Fruit fly (Drosophila melanogaster) ovary, adult (tissue): ENCODE results near the gene 4E-T.
"Not testable (repeated sequence)": the region's sequence is repeated elsewhere in the genome, so short reads cannot be mapped to it uniquely, and the experiment has no call there.

Experiments
- CG17801 ChIP-seq: fragments of 200-800 bp; optimal IDR thresholded peaks from 2 replicates; lab custom pipeline; 2019; ENCODE audit warnings: missing biosample characterization, mild to moderate bottlenecking, missing genetic modification characterization, moderate library complexity; ENCODE audit not compliant: partially characterized antibody

Gene 4E-T

dm6 chr4:961045-961576 lies 2.9 kb upstream of the 4E-T start:
- TF ChIP-seq CG17801 (GFP tag; lab: Kevin White, UChicago), result no peak

- no peak for TF ChIP-seq CG17801 (GFP tag; lab: Kevin White, UChicago)
Observed at dm6 chr4:959921-960536, 1.8 kb upstream of the 4E-T start.

- TF ChIP-seq CG17801 (GFP tag; lab: Kevin White, UChicago), result no peak
Observed at dm6 chr4:959110-959920, 1.1 kb upstream of the 4E-T start.

dm6 chr4:949313-949712 lies 8.9 kb downstream of the 4E-T start:
- TF ChIP-seq CG17801 (GFP tag; lab: Kevin White, UChicago), result no peak

dm6 chr4:946197-946596 lies 12.0 kb downstream of the 4E-T start:
- no peak for TF ChIP-seq CG17801 (GFP tag; lab: Kevin White, UChicago)

dm6 chr4:944354-944753 lies 13.8 kb downstream of the 4E-T start:
- no peak for TF ChIP-seq CG17801 (GFP tag; lab: Kevin White, UChicago)

dm6 chr4:937119-937518 lies 21.1 kb downstream of the 4E-T start:
- TF ChIP-seq CG17801 (GFP tag; lab: Kevin White, UChicago), result no peak

dm6 chr4:936036-936869 lies 21.9 kb downstream of the 4E-T start, which contains the start of gene mGluR:
Gene mGluR, plus strand, starts transcription at chr4:936819.
- TF ChIP-seq CG17801 (GFP tag; lab: Kevin White, UChicago), result no peak

dm6 chr4:930311-931198 lies 27.6 kb downstream of the 4E-T start, which contains the start of gene eIF4G1:
Gene eIF4G1, minus strand, starts transcription at chr4:930715.
- no peak for TF ChIP-seq CG17801 (GFP tag; lab: Kevin White, UChicago)

dm6 chr4:922592-922991 lies 35.6 kb downstream of the 4E-T start:
- TF ChIP-seq CG17801 (GFP tag; lab: Kevin White, UChicago), result no peak

- TF ChIP-seq CG17801 (GFP tag; lab: Kevin White, UChicago), result not testable (repeated sequence)
Observed at dm6 chr4:912231-912630, 46.0 kb downstream of the 4E-T start, which contains the start of gene unc-13. Gene unc-13, minus strand, starts transcription at chr4:912331.

dm6 chr4:909134-909533 lies 49.1 kb downstream of the 4E-T start:
- no peak for TF ChIP-seq CG17801 (GFP tag; lab: Kevin White, UChicago)

- no peak for TF ChIP-seq CG17801 (GFP tag; lab: Kevin White, UChicago)
Observed at dm6 chr4:904667-905066, 53.5 kb downstream of the 4E-T start.
